Fruit fly (Drosophila melanogaster): ENCODE results near the gene CG14829.

CG14829 gene

dm6 chr3L:7241217-7241859 is 3.4 kb upstream of the CG14829 start, which contains the start of the genes RpL18 and Neos (continued):
- peak; percentile 42 for TF ChIP-seq twi (tag; optimal IDR thresholded peaks at IDR 0.05)
- TF ChIP-seq ap (GFP tag; IDR thresholded peaks at IDR 0.05), result peak; percentile 44
- no peak for TF ChIP-seq zen2 (GFP tag; IDR thresholded peaks at IDR 0.05; ENCODE audit: partially characterized antibody)
- no peak for TF ChIP-seq inv (GFP tag; IDR thresholded peaks at IDR 0.05; ENCODE audit: partially characterized antibody)
- peak; percentile 7 for TF ChIP-seq CG8281 (tag; optimal IDR thresholded peaks at IDR 0.05)
- no peak for TF ChIP-seq D (optimal IDR thresholded peaks at IDR 0.05)
- peak; percentile 41 for TF ChIP-seq D (GFP tag; optimal IDR thresholded peaks at IDR 0.05)
- TF ChIP-seq fd64A (GFP tag; optimal IDR thresholded peaks at IDR 0.05), result peak; percentile 72
- TF ChIP-seq sob (GFP tag; IDR thresholded peaks at IDR 0.05), result peak; percentile 41
- peak; percentile 54 for TF ChIP-seq NC2α (GFP tag; optimal IDR thresholded peaks at IDR 0.05)
- 0 out of 2 replicates have a peak, but pooled peaks have one; percentile 30 for TF ChIP-seq CG10321 (GFP tag; IDR thresholded peaks at IDR 0.05)
- TF ChIP-seq CG12942 (GFP tag; optimal IDR thresholded peaks at IDR 0.05), result peak; percentile 11
- TF ChIP-seq CG14965 (GFP tag; optimal IDR thresholded peaks at IDR 0.05; ENCODE audit: borderline replicate concordance), result peak; percentile 17
- peak; percentile 70 for TF ChIP-seq Sox102F (GFP tag; optimal IDR thresholded peaks at IDR 0.05)
- TF ChIP-seq Ptx1 (GFP tag; IDR thresholded peaks at IDR 0.05), result peak; percentile 57
- peak in 1 of 3 experiments; percentile 50 for TF ChIP-seq lola (GFP tag; optimal IDR thresholded peaks at IDR 0.05)
- peak; percentile 63 for TF ChIP-seq Hey (tag; optimal IDR thresholded peaks at IDR 0.05)
- TF ChIP-seq CG17802 (tag; optimal IDR thresholded peaks at IDR 0.05), result peak; percentile 37
- peak; percentile 51; the same call in 1 of the 2 replicates for TF ChIP-seq Rx (GFP tag; IDR thresholded peaks at IDR 0.05)
- TF ChIP-seq gcm (GFP tag; optimal IDR thresholded peaks at IDR 0.05), result peak; percentile 71
- no peak for TF ChIP-seq CkIIα-i1 (GFP tag; IDR thresholded peaks at IDR 0.05)
- TF ChIP-seq salm (tag; optimal IDR thresholded peaks at IDR 0.05), result peak; percentile 62
- peak; percentile 63 for TF ChIP-seq Dek (tag; optimal IDR thresholded peaks at IDR 0.05)
- TF ChIP-seq PHDP (tag; optimal IDR thresholded peaks at IDR 0.05), result peak; percentile 73
- TF ChIP-seq tgo (GFP tag; IDR thresholded peaks at IDR 0.05), result no peak; the same call in 1 of the 3 replicates
- TF ChIP-seq Hr51 (GFP tag; optimal IDR thresholded peaks at IDR 0.05), result peak; percentile 54 to 68
- TF ChIP-seq yki (optimal IDR thresholded peaks at IDR 0.05), result no peak
- TF ChIP-seq chm (GFP tag; IDR thresholded peaks at IDR 0.05), result peak; percentile 76
- TF ChIP-seq sqz (GFP tag; optimal IDR thresholded peaks at IDR 0.05), result peak; percentile 63
- peak; percentile 58 for TF ChIP-seq Hmx (GFP tag; optimal IDR thresholded peaks at IDR 0.05)
- 0 out of 3 replicates have a peak, but pooled peaks have one; percentile 26 for TF ChIP-seq ken (GFP tag; IDR thresholded peaks at IDR 0.05)
- TF ChIP-seq Sry-β (GFP tag; optimal IDR thresholded peaks at IDR 0.05), result peak; percentile 18
- TF ChIP-seq slou (GFP tag; optimal IDR thresholded peaks at IDR 0.05), result no peak
- TF ChIP-seq seq (GFP tag; IDR thresholded peaks at IDR 0.05), result peak; percentile 71
- peak; percentile 79 for TF ChIP-seq trem (tag; optimal IDR thresholded peaks at IDR 0.05)
- peak; percentile 54 for TF ChIP-seq pb (GFP tag; optimal IDR thresholded peaks at IDR 0.05)
- no peak for TF ChIP-seq pan (optimal IDR thresholded peaks at IDR 0.05)
- peak in 1 of 2 experiments; percentile 8 for TF ChIP-seq pan (GFP tag; optimal IDR thresholded peaks at IDR 0.05 in 1 of 2, IDR thresholded peaks at IDR 0.05 in 1 of 2)
- TF ChIP-seq hb (GFP tag; IDR thresholded peaks at IDR 0.05; ENCODE audit: partially characterized antibody), result no peak
- peak; percentile 70 for TF ChIP-seq CG18262 (tag; optimal IDR thresholded peaks at IDR 0.05)
- no peak for TF ChIP-seq Stat92E (GFP tag; optimal IDR thresholded peaks at IDR 0.05)
- peak; percentile 39 for TF ChIP-seq CG18011 (GFP tag; optimal IDR thresholded peaks at IDR 0.05)
- peak; percentile 62; the same call in 1 of the 3 replicates for TF ChIP-seq sr (GFP tag; IDR thresholded peaks at IDR 0.05)
- TF ChIP-seq H2.0 (GFP tag; IDR thresholded peaks at IDR 0.05), result peak; percentile 26; the same call in 1 of the 2 replicates
- peak; percentile 51 to 75 for TF ChIP-seq dpn (GFP tag; optimal IDR thresholded peaks at IDR 0.05)
- no peak for TF ChIP-seq tna (GFP tag; IDR thresholded peaks at IDR 0.05; ENCODE audit: partially characterized antibody)
- peak; percentile 54 for TF ChIP-seq bab2 (GFP tag; optimal IDR thresholded peaks at IDR 0.05)
- no peak for TF ChIP-seq CG16815 (GFP tag; optimal IDR thresholded peaks at IDR 0.05)
- peak; percentile 54; the same call in 1 of the 3 replicates for TF ChIP-seq CG34422 (GFP tag; IDR thresholded peaks at IDR 0.05)
- TF ChIP-seq CTCF (GFP tag; optimal IDR thresholded peaks at IDR 0.05), result peak; percentile 6
